Worm (Caenorhabditis elegans): Measurements from ENCODE around the gene Y43F8B.22.

- no peak for TF ChIP-seq nhr-11 (tag; optimal IDR thresholded peaks at IDR 0.05)
- TF ChIP-seq unc-55 (GFP tag; optimal IDR thresholded peaks at IDR 0.05): no peak
These were observed 13.0 kb downstream of the Y43F8B.22 start, which contains the start of gene scl-21 for ce11 chrV:19495587-19495986.

Measured in whole organism, late embryonic.